Fruit fly (Drosophila melanogaster): Measurements from ENCODE around the gene CG14903.

Gene CG14903

DNA sequence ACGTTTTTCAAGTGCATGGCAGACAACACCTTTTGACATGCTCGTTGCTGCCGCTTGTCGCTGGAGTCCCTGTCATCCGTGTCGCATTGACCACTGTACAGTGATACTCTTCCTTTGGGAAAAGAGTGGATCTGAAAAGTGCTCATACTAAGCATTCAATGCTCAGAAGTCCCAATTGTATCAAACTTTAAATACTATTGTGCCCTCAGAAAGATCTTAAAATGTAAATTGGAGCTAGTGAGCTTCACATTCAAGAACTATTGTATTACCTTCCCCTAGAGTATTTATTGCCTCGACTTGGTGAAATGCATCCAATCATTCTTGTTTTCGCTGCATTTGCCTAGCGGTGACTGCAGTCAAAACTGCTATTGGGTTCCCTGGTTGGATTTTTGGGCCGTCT is 50.2 kb downstream of the CG14903 start (continued):
- TF ChIP-seq eg (GFP tag; IDR thresholded peaks at IDR 0.05) (no peak; the same call in 1 of the 3 replicates), CG11902 (GFP tag; optimal IDR thresholded peaks at IDR 0.05) (peak; percentile 31), CG8119 (GFP tag; IDR thresholded peaks at IDR 0.05) (peak; percentile 57; the same call in 2 of the 3 replicates), CG8632 (GFP tag; optimal IDR thresholded peaks at IDR 0.05) (no peak), ss (GFP tag; optimal IDR thresholded peaks at IDR 0.05) (peak in 1 of 2 experiments; percentile 3), CG8319 (GFP tag; optimal IDR thresholded peaks at IDR 0.05) (no peak), Hr38 (GFP tag; optimal IDR thresholded peaks at IDR 0.05) (no peak), CG9139 (GFP tag; optimal IDR thresholded peaks at IDR 0.05) (no peak), CG15336 (GFP tag; IDR thresholded peaks at IDR 0.05) (peak; percentile 51; the same call in 1 of the 2 replicates), fd59A (GFP tag; optimal IDR thresholded peaks at IDR 0.05) (peak; percentile 17), CG7368 (GFP tag; optimal IDR thresholded peaks at IDR 0.05) (no peak)

Data from whole organism, prepupa.